Worm (Caenorhabditis elegans) whole organism, young adult: ENCODE measurements around the gene ZK896.1.

Experiments used
- Y53F4B.3 ChIP-seq: fragments of 200-800 bp; sonication (Bioruptor generic); IDR thresholded peaks from 2 replicates; pipeline ENCODE4 v1.3.6; 2022; ENCODE audit warnings: missing genetic modification reagents, missing genetic modification characterization, missing compliant biosample characterization
- akir-1 ChIP-seq: fragments of 200-800 bp; sonication (Bioruptor generic); optimal IDR thresholded peaks from 2 replicates; lab custom pipeline; 2018; ENCODE audit warnings: mild to moderate bottlenecking, missing genetic modification characterization, moderate library complexity, missing compliant biosample characterization
- ama-1 ChIP-seq, 3 experiments: fragments of 150-350 bp in 1 of 3; sonication (generic microtip) in 2 of 3; optimal IDR thresholded peaks; 2 replicates each; lab custom pipeline; 2014 to 2018; ENCODE audit warnings: missing biosample characterization in 2 of 3, missing genetic modification characterization in 2 of 3, missing genetic modification reagents in 2 of 3
- efl-1 ChIP-seq: fragments of 150-350 bp; optimal IDR thresholded peaks from 2 replicates; lab custom pipeline; 2014; ENCODE audit warnings: missing biosample characterization, missing genetic modification reagents, missing genetic modification characterization
- ekl-4 ChIP-seq: fragments of 200-800 bp; sonication (Bioruptor generic); IDR thresholded peaks from 2 replicates; pipeline ENCODE4 v1.3.6; 2022; ENCODE audit warnings: missing genetic modification reagents, missing genetic modification characterization, missing compliant biosample characterization
- hlh-26 ChIP-seq: fragments of 200-800 bp; sonication (Bioruptor generic); conservative IDR thresholded peaks from 2 replicates; pipeline ENCODE4 v1.3.6; 2022; ENCODE audit warnings: missing genetic modification reagents, missing genetic modification characterization, missing compliant biosample characterization
- lin-26 ChIP-seq: fragments of 200-800 bp; sonication (Bioruptor generic); IDR thresholded peaks from 2 replicates; pipeline ENCODE4 v1.3.6; 2022; ENCODE audit warnings: missing genetic modification reagents, missing genetic modification characterization, missing compliant biosample characterization
- lir-1 ChIP-seq: fragments of 200-800 bp; sonication (Bioruptor generic); conservative IDR thresholded peaks from 2 replicates; pipeline ENCODE4 v1.3.6; 2022; ENCODE audit warnings: missing genetic modification reagents, missing genetic modification characterization, missing compliant biosample characterization
- mes-4 ChIP-seq: sonication (generic microtip); optimal IDR thresholded peaks from 2 replicates; lab custom pipeline; 2016; ENCODE audit warnings: missing genotype, missing genetic modification characterization, missing compliant biosample characterization
- nhr-179 ChIP-seq: sonication (generic microtip); optimal IDR thresholded peaks from 2 replicates; lab custom pipeline; 2016; ENCODE audit warnings: mild to moderate bottlenecking, missing genetic modification characterization, missing compliant biosample characterization
- somi-1 ChIP-seq: fragments of 200-800 bp; sonication (Bioruptor generic); optimal IDR thresholded peaks from 2 replicates; lab custom pipeline; 2018; ENCODE audit warnings: mild to moderate bottlenecking, missing genetic modification characterization, missing compliant biosample characterization
- xnd-1 ChIP-seq: sonication (generic microtip); optimal IDR thresholded peaks from 2 replicates; lab custom pipeline; 2016; ENCODE audit warnings: missing genotype, missing genetic modification reagents, missing genetic modification characterization, missing compliant biosample characterization
- ztf-6 ChIP-seq: fragments of 200-800 bp; sonication (Bioruptor generic); IDR thresholded peaks from 2 replicates; pipeline ENCODE4 v1.3.6; 2022; ENCODE audit warnings: missing genetic modification reagents, missing genetic modification characterization, missing compliant biosample characterization

ce11 chrIV:12921027-12921426 lies 45.9 kb upstream of the ZK896.1 start, which contains the start of gene C32H11.4:
- TF ChIP-seq mes-4 (tag; lab: Kevin White, UChicago) (no peak), akir-1 (GFP tag; lab: Kevin White, UChicago) (no peak), ama-1 (optimal IDR thresholded peaks at IDR 0.05; lab: Kevin White, UChicago) (no peak), ama-1 (GFP tag; optimal IDR thresholded peaks at IDR 0.05; lab: Kevin White, UChicago) (no peak), lir-1 (GFP tag; lab: Robert Waterston, UW) (no peak), efl-1 (no peak), nhr-179 (no peak), Y53F4B.3 (GFP tag; lab: Robert Waterston, UW) (no peak), ekl-4 (GFP tag; lab: Robert Waterston, UW) (no peak), ztf-6 (GFP tag; lab: Robert Waterston, UW) (no peak), hlh-26 (no peak), lin-26 (GFP tag; lab: Robert Waterston, UW) (no peak), xnd-1 (tag; lab: Kevin White, UChicago) (no peak), somi-1 (GFP tag; lab: Kevin White, UChicago) (no peak)
